Fruit fly (Drosophila melanogaster) whole organism, wandering third instar larva: ENCODE measurements around the gene CG17477.

ENCODE experiments used
- CG32264 ChIP-seq: fragments of 200-800 bp; sonication (Bioruptor generic); optimal IDR thresholded peaks from 2 replicates; lab custom pipeline; 2016; ENCODE audit warnings: missing biosample characterization, missing genetic modification characterization
- CrebA ChIP-seq: fragments of 200-800 bp; sonication (Bioruptor generic); optimal IDR thresholded peaks from 2 replicates; lab custom pipeline; 2016; ENCODE audit warnings: missing biosample characterization, mild to moderate bottlenecking, missing genetic modification characterization, borderline replicate concordance
- Dfd ChIP-seq: fragments of >200 bp; optimal IDR thresholded peaks from 2 replicates; lab custom pipeline; 2017; ENCODE audit warnings: missing biosample characterization, missing genetic modification characterization
- Dif ChIP-seq: fragments of 200-275, 200-300 bp; sonication (Bioruptor generic); optimal IDR thresholded peaks from 2 replicates; lab custom pipeline; 2018; ENCODE audit warnings: missing biosample characterization, missing genetic modification characterization; ENCODE audit not compliant: partially characterized antibody
- GATAd ChIP-seq: sonication (Bioruptor generic); optimal IDR thresholded peaks from 2 replicates; lab custom pipeline; 2016; ENCODE audit warnings: missing biosample characterization, missing genetic modification characterization
- HLH106 ChIP-seq: fragments of 200-800 bp; optimal IDR thresholded peaks from 3 replicates; lab custom pipeline; 2019; ENCODE audit warnings: missing biosample characterization, mild to moderate bottlenecking, missing genetic modification characterization, moderate library complexity
- Hr78 ChIP-seq: fragments of >200 bp; optimal IDR thresholded peaks from 2 replicates; lab custom pipeline; 2017; ENCODE audit warnings: missing biosample characterization, missing genetic modification characterization
- Hr83 ChIP-seq: fragments of 200-300 bp; sonication (Bioruptor generic); optimal IDR thresholded peaks from 2 replicates; lab custom pipeline; 2016; ENCODE audit warnings: missing biosample characterization, mild to moderate bottlenecking, missing genetic modification characterization, moderate library complexity; ENCODE audit not compliant: poor library complexity, severe bottlenecking
- Jra ChIP-seq: sonication (Bioruptor generic); optimal IDR thresholded peaks from 2 replicates; lab custom pipeline; 2016; ENCODE audit warnings: missing biosample characterization, missing genetic modification characterization
- Mio ChIP-seq: sonication (Bioruptor generic); optimal IDR thresholded peaks from 2 replicates; lab custom pipeline; 2016; ENCODE audit warnings: missing biosample characterization, missing genetic modification characterization
- N ChIP-seq: fragments of >200 bp; optimal IDR thresholded peaks from 2 replicates; lab custom pipeline; 2018; ENCODE audit warnings: missing biosample characterization, missing external identifiers, missing genetic modification characterization
- OdsH ChIP-seq: fragments of 200-800 bp; sonication (Bioruptor generic); optimal IDR thresholded peaks from 2 replicates; lab custom pipeline; 2016; ENCODE audit warnings: missing biosample characterization, mild to moderate bottlenecking, missing genetic modification characterization
- Rel ChIP-seq, 2 experiments: fragments of 200-800 bp; sonication (Bioruptor generic) in 1 of 2; optimal IDR thresholded peaks; 2 replicates in 1 of 2; 3 replicates in 1 of 2; lab custom pipeline; 2016 to 2019; ENCODE audit warnings: mild to moderate bottlenecking in 2 of 2, missing biosample characterization in 2 of 2, missing genetic modification characterization in 2 of 2, moderate library complexity in 1 of 2
- Sp1 ChIP-seq: fragments of 200-800 bp; sonication (Bioruptor generic); optimal IDR thresholded peaks from 3 replicates; lab custom pipeline; 2019; ENCODE audit warnings: missing biosample characterization, mild to moderate bottlenecking, missing genetic modification characterization, moderate library complexity
- Vsx2 ChIP-seq: fragments of 200-300, 225-300 bp; sonication (Bioruptor generic); optimal IDR thresholded peaks from 2 replicates; lab custom pipeline; 2018; ENCODE audit warnings: missing biosample characterization, missing genetic modification characterization; ENCODE audit not compliant: partially characterized antibody
- dl ChIP-seq, 2 experiments: fragments of 175-275, 200-275 bp in 1 of 2; fragments of 200-275 bp in 1 of 2; sonication (Bioruptor generic); optimal IDR thresholded peaks; lab custom pipeline; 2018; ENCODE audit warnings: mild to moderate bottlenecking in 2 of 2, missing biosample characterization in 2 of 2, missing genetic modification characterization in 2 of 2, moderate library complexity in 2 of 2; ENCODE audit not compliant: partially characterized antibody in 2 of 2, insufficient read depth in 1 of 2
- dmrt93B ChIP-seq: fragments of 200-800 bp; sonication (Bioruptor generic); optimal IDR thresholded peaks from 2 replicates; lab custom pipeline; 2018; ENCODE audit warnings: missing biosample characterization, mild to moderate bottlenecking, missing genetic modification characterization
- dsf ChIP-seq: sonication (Bioruptor generic); optimal IDR thresholded peaks from 2 replicates; lab custom pipeline; 2016; ENCODE audit warnings: missing biosample characterization, missing genetic modification characterization, borderline replicate concordance
- ey ChIP-seq: fragments of 200-800 bp; sonication (Bioruptor generic); optimal IDR thresholded peaks from 2 replicates; lab custom pipeline; 2016; ENCODE audit warnings: missing biosample characterization, missing genetic modification characterization
- foxo ChIP-seq, 2 experiments: fragments of 200-800 bp; sonication (Bioruptor generic); optimal IDR thresholded peaks; 2 replicates in 1 of 2; 3 replicates in 1 of 2; lab custom pipeline; 2016 to 2017; ENCODE audit warnings: missing biosample characterization in 2 of 2, missing genetic modification characterization in 2 of 2
- fru ChIP-seq: fragments of 200-800 bp; sonication (Bioruptor generic); optimal IDR thresholded peaks from 3 replicates; lab custom pipeline; 2016; ENCODE audit warnings: missing biosample characterization, mild to moderate bottlenecking, missing genetic modification characterization
- h ChIP-seq: fragments of 200-800 bp; sonication (Bioruptor generic); optimal IDR thresholded peaks from 3 replicates; lab custom pipeline; 2016; ENCODE audit warnings: missing biosample characterization, mild to moderate bottlenecking, missing genetic modification characterization
- jim ChIP-seq: fragments of 175-275, 200-325 bp; sonication (Bioruptor generic); optimal IDR thresholded peaks from 2 replicates; lab custom pipeline; 2016; ENCODE audit warnings: missing biosample characterization, mild to moderate bottlenecking, missing genetic modification characterization
- lola ChIP-seq: fragments of >200 bp; optimal IDR thresholded peaks from 2 replicates; lab custom pipeline; 2017; ENCODE audit warnings: missing biosample characterization, missing genetic modification characterization
- pan ChIP-seq: fragments of >200 bp; optimal IDR thresholded peaks from 2 replicates; lab custom pipeline; 2017
- psq ChIP-seq: fragments of 200-800 bp; sonication (Bioruptor generic); optimal IDR thresholded peaks from 3 replicates; lab custom pipeline; 2017; ENCODE audit warnings: missing biosample characterization, mild to moderate bottlenecking, missing genetic modification characterization, moderate library complexity
- rgr ChIP-seq: fragments of 200-800 bp; sonication (Bioruptor generic); optimal IDR thresholded peaks from 3 replicates; lab custom pipeline; 2016; ENCODE audit warnings: missing biosample characterization, mild to moderate bottlenecking, missing genetic modification characterization
- sage ChIP-seq: fragments of 200-800 bp; sonication (Bioruptor generic); optimal IDR thresholded peaks from 2 replicates; lab custom pipeline; 2016; ENCODE audit warnings: missing biosample characterization, mild to moderate bottlenecking, missing genetic modification characterization
- sv ChIP-seq: fragments of 200-800 bp; sonication (Bioruptor generic); optimal IDR thresholded peaks from 3 replicates; lab custom pipeline; 2016; ENCODE audit warnings: missing biosample characterization, missing genetic modification characterization
- tai ChIP-seq: sonication (Bioruptor generic); optimal IDR thresholded peaks from 2 replicates; lab custom pipeline; 2016; ENCODE audit warnings: missing biosample characterization, missing genetic modification characterization
- usp ChIP-seq: fragments of >200 bp; optimal IDR thresholded peaks from 2 replicates; lab custom pipeline; 2017; ENCODE audit warnings: missing biosample characterization, missing genetic modification characterization
- woc ChIP-seq: sonication (Bioruptor generic); optimal IDR thresholded peaks from 2 replicates; lab custom pipeline; 2016; ENCODE audit warnings: missing biosample characterization, mild to moderate bottlenecking, missing genetic modification characterization

Gene CG17477

DNA sequence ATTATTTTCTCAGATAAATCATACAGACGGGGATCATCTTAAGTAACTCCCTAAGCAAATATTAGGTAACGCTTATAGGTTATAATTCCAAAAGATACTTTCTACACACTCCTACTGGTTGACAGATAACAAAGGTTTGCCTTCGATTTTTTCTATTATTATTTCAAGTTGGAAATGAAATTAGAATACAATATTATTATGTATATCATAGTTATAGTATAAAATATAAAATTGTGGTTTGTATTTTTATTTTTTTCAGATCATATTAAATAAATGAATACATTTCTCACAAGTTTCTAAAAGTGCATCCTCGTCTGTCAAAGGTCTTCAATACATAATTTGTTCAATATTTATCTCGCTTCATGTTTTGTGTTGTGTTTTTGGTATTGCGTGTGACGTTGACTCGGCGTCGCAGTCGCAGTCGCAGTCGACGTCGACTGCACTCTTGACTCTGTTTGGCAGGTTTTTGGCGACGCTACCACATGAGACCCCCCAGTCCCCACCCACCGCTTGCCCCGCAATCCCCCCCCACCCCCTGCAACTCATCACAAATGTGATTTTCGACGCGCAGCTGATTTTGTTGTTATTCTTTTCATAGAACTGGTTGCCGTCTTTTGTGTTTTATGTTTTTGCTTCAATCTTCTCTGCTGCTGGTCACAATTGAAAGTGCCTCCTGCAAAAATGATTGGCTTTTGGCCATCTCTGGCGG is 3.8 kb downstream of the CG17477 start:
- TF ChIP-seq OdsH (GFP tag; lab: Kevin White, UChicago) (peak; percentile 61), HLH106 (tag; lab: Kevin White, UChicago) (peak; percentile 86), fru (peak; percentile 61), jim (GFP tag; lab: Kevin White, UChicago) (no peak), foxo (GFP tag; optimal IDR thresholded peaks at IDR 0.05; lab: Kevin White, UChicago) (peak in 1 of 2 experiments; percentile 78), Rel (GFP tag; optimal IDR thresholded peaks at IDR 0.05; lab: Kevin White, UChicago) (no peak), Rel (tag; optimal IDR thresholded peaks at IDR 0.05; lab: Kevin White, UChicago) (peak; percentile 24), Dfd (GFP tag; lab: Kevin White, UChicago) (no peak), ey (GFP tag; lab: Kevin White, UChicago) (peak; percentile 27), Sp1 (GFP tag; lab: Kevin White, UChicago) (peak; percentile 80), psq (GFP tag; lab: Kevin White, UChicago) (peak; percentile 60), dmrt93B (GFP tag; lab: Kevin White, UChicago) (peak; percentile 40), h (GFP tag; lab: Kevin White, UChicago) (peak; percentile 26), Hr78 (GFP tag; lab: Kevin White, UChicago) (no peak), Vsx2 (GFP tag; lab: Kevin White, UChicago) (no peak), dl (GFP tag; optimal IDR thresholded peaks at IDR 0.05; lab: Kevin White, UChicago; ENCODE audit: insufficient read depth in 1 of 2, partially characterized antibody in 2 of 2) (no peak), CrebA (GFP tag; lab: Kevin White, UChicago) (no peak), rgr (GFP tag; lab: Kevin White, UChicago) (peak; percentile 53)
- TF ChIP-seq, all 38 proteins: peak for 11

DNA sequence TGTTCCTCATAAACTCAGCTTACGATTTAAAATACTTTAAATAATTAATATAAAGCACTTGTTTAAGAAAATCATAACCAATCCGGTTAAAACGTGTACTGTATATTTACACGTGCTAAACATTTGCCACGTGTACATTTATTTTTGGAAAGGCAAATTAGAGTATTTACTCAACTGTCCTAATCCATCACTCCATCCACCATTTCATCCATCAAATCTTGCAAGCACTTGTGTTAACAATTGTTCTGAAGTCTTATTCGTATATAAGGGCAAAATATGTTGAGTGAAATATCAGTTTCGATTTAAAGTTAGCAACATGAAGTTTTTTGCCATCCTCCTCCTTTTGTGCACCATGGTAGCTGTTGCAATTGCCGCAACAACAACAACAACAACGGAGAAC is 5.5 kb downstream of the CG17477 start, which contains the start of gene CG42779:
TSS of gene CG42779 (plus strand) at position 301 of the 400 bp plus-strand sequence.
- TF ChIP-seq lola (GFP tag; lab: Kevin White, UChicago) (no peak), Jra (GFP tag; lab: Kevin White, UChicago) (no peak), pan (lab: Kevin White, UChicago) (no peak), dsf (GFP tag; lab: Kevin White, UChicago) (no peak), usp (no peak), CG32264 (GFP tag; lab: Kevin White, UChicago) (no peak), Mio (GFP tag; lab: Kevin White, UChicago) (no peak), Hr83 (GFP tag; lab: Kevin White, UChicago) (no peak), h (GFP tag; lab: Kevin White, UChicago) (no peak), tai (GFP tag; lab: Kevin White, UChicago) (no peak), Vsx2 (GFP tag; lab: Kevin White, UChicago) (no peak), sv (GFP tag; lab: Kevin White, UChicago) (no peak), Dfd (GFP tag; lab: Kevin White, UChicago) (no peak)

DNA sequence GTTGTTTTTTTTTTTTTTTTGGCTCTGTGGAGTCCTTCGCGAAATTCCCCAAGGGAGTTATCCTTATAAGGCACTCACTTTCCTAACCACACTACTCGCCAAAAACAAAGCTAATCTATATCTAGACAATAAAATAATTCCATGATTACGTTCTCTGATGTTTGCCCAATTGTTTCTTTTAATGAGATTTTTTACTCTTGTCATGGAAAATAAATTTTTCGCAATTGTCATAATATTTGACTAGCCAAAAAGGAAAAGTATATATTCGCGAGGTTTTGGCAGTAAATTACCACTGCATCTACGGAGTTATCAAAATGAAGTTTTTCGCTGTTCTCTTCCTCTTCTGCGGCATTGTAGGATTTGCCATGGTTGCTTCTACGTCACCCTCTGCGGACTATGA is 6.6 kb downstream of the CG17477 start, which contains the start of gene CG34278:
TSS of gene CG34278 (plus strand) at position 301 of the 400 bp plus-strand sequence.
- TF ChIP-seq woc (GFP tag; lab: Kevin White, UChicago) (no peak), Rel (GFP tag; optimal IDR thresholded peaks at IDR 0.05; lab: Kevin White, UChicago) (no peak), Rel (tag; optimal IDR thresholded peaks at IDR 0.05; lab: Kevin White, UChicago) (no peak), N (GFP tag; lab: Kevin White, UChicago) (no peak), pan (lab: Kevin White, UChicago) (no peak), usp (no peak), sage (GFP tag; lab: Kevin White, UChicago) (no peak), HLH106 (tag; lab: Kevin White, UChicago) (no peak), tai (GFP tag; lab: Kevin White, UChicago) (no peak), GATAd (GFP tag; lab: Kevin White, UChicago) (no peak), jim (GFP tag; lab: Kevin White, UChicago) (no peak), fru (no peak), Dif (GFP tag; lab: Kevin White, UChicago) (no peak), ey (GFP tag; lab: Kevin White, UChicago) (no peak), Jra (GFP tag; lab: Kevin White, UChicago) (no peak), dmrt93B (GFP tag; lab: Kevin White, UChicago) (no peak), CrebA (GFP tag; lab: Kevin White, UChicago) (no peak), Sp1 (GFP tag; lab: Kevin White, UChicago) (no peak)
